Fruit fly (Drosophila melanogaster): ENCODE data around the gene CG9215.

dm6 chrX:15568353-15568982 lies 14.2 kb downstream of the CG9215 start:
- TF ChIP-seq psq (optimal IDR thresholded peaks at IDR 0.05), result no peak
- TF ChIP-seq CG8478 (optimal IDR thresholded peaks at IDR 0.05), result no peak
- no peak for TF ChIP-seq pan (optimal IDR thresholded peaks at IDR 0.05)
